Worm (Caenorhabditis elegans): ENCODE measurements around the gene fbxa-47.

- TF ChIP-seq snpc-4 (tag; optimal IDR thresholded peaks at IDR 0.05) (no peak), pqm-1 (tag; optimal IDR thresholded peaks at IDR 0.05) (peak; percentile 89), skn-1 (tag; optimal IDR thresholded peaks at IDR 0.05) (no peak), F49E8.2 (tag; optimal IDR thresholded peaks at IDR 0.05; ENCODE audit: borderline replicate concordance) (no peak), lir-3 (tag; optimal IDR thresholded peaks at IDR 0.05) (no peak), Y5F2A.4 (GFP tag; optimal IDR thresholded peaks at IDR 0.05) (no peak), lin-13 (GFP tag; optimal IDR thresholded peaks at IDR 0.05) (no peak), R02D3.7 (tag; optimal IDR thresholded peaks at IDR 0.05) (no peak), egl-27 (tag; optimal IDR thresholded peaks at IDR 0.05) (no peak), aha-1 (tag) (no peak)
These were observed 7.4 kb upstream of the fbxa-47 start, which contains the start of gene C39B5.10 for ce11 chrIII:2239587-2240144.

Measured in whole organism, L4 larva.